Worm (Caenorhabditis elegans) whole organism, L3 larva: ENCODE results near the gene nex-2.

Source experiments
- ZK546.5 ChIP-seq: sonication (generic microtip); optimal IDR thresholded peaks from 2 replicates; lab custom pipeline; 2017; ENCODE audit warnings: missing biosample characterization, missing genetic modification characterization
- ama-1 ChIP-seq: fragments of 150-350 bp; optimal IDR thresholded peaks from 2 replicates; lab custom pipeline; 2018
- ceh-16 ChIP-seq: sonication (generic microtip); optimal IDR thresholded peaks from 2 replicates; lab custom pipeline; 2017; ENCODE audit warnings: missing biosample characterization, missing genetic modification characterization
- ceh-82 ChIP-seq: fragments of 150-350 bp; optimal IDR thresholded peaks from 2 replicates; lab custom pipeline; 2014; ENCODE audit warnings: missing biosample characterization, missing genetic modification characterization
- egl-27 ChIP-seq: sonication (generic microtip); optimal IDR thresholded peaks from 4 replicates; lab custom pipeline; 2017; ENCODE audit warnings: missing biosample characterization, missing genetic modification reagents, missing genetic modification characterization
- egl-5 ChIP-seq: fragments of 150-350 bp; optimal IDR thresholded peaks from 2 replicates; lab custom pipeline; 2017; ENCODE audit warnings: missing biosample characterization, missing genetic modification reagents, missing genetic modification characterization, inconsistent platforms
- elt-1 ChIP-seq: fragments of 150-350 bp; optimal IDR thresholded peaks from 2 replicates; lab custom pipeline; 2014; ENCODE audit warnings: missing biosample characterization, missing genetic modification characterization
- fkh-10 ChIP-seq: sonication (generic microtip); optimal IDR thresholded peaks from 2 replicates; lab custom pipeline; 2017; ENCODE audit warnings: missing biosample characterization, missing genetic modification reagents, missing genetic modification characterization
- fkh-2 ChIP-seq: fragments of 150-350 bp; optimal IDR thresholded peaks from 2 replicates; lab custom pipeline; 2014; ENCODE audit warnings: missing biosample characterization, missing genetic modification reagents, missing genetic modification characterization
- fos-1 ChIP-seq: fragments of 150-350 bp; optimal IDR thresholded peaks from 2 replicates; lab custom pipeline; 2014; ENCODE audit warnings: missing biosample characterization, missing genetic modification characterization
- hmg-11 ChIP-seq: sonication (generic microtip); optimal IDR thresholded peaks from 2 replicates; lab custom pipeline; 2016; ENCODE audit warnings: missing genetic modification characterization, missing compliant biosample characterization
- jun-1 ChIP-seq: fragments of 150-350 bp; optimal IDR thresholded peaks from 2 replicates; lab custom pipeline; 2014; ENCODE audit warnings: missing biosample characterization, missing genetic modification reagents, missing genetic modification characterization
- lin-15B ChIP-seq: fragments of 150-350 bp; optimal IDR thresholded peaks from 2 replicates; lab custom pipeline; 2014; ENCODE audit warnings: missing biosample characterization, missing genetic modification characterization
- lin-39 ChIP-seq: fragments of 150-350 bp; optimal IDR thresholded peaks from 2 replicates; lab custom pipeline; 2018; ENCODE audit warnings: missing biosample characterization, missing genetic modification reagents, missing genetic modification characterization
- lsy-12 ChIP-seq: sonication (generic microtip); optimal IDR thresholded peaks from 2 replicates; lab custom pipeline; 2016; ENCODE audit warnings: mild to moderate bottlenecking, missing genetic modification characterization, missing compliant biosample characterization
- mdl-1 ChIP-seq: fragments of 150-350 bp; optimal IDR thresholded peaks from 2 replicates; lab custom pipeline; 2014; ENCODE audit warnings: missing biosample characterization, missing genetic modification characterization
- mml-1 ChIP-seq: fragments of 150-350 bp; sonication (generic microtip); optimal IDR thresholded peaks from 3 replicates; lab custom pipeline; 2014; ENCODE audit warnings: missing biosample characterization, missing genetic modification characterization
- nfya-1 ChIP-seq: sonication (generic microtip); optimal IDR thresholded peaks from 2 replicates; lab custom pipeline; 2017; ENCODE audit warnings: missing genetic modification characterization, mild to moderate bottlenecking, missing compliant biosample characterization, antibody characterized with exemption, moderate library complexity; ENCODE audit not compliant: insufficient read depth
- nhr-11 ChIP-seq: fragments of 150-350 bp; optimal IDR thresholded peaks from 2 replicates; lab custom pipeline; 2014; ENCODE audit warnings: missing biosample characterization, missing genetic modification characterization
- nhr-237 ChIP-seq: fragments of 150-350 bp; optimal IDR thresholded peaks from 2 replicates; lab custom pipeline; 2014; ENCODE audit warnings: missing biosample characterization, missing genetic modification characterization
- nhr-25 ChIP-seq: sonication (generic microtip); optimal IDR thresholded peaks from 2 replicates; lab custom pipeline; 2017; ENCODE audit warnings: missing biosample characterization, missing genetic modification characterization
- nhr-28 ChIP-seq: fragments of 150-350 bp; optimal IDR thresholded peaks from 2 replicates; lab custom pipeline; 2014; ENCODE audit warnings: missing biosample characterization, missing genetic modification characterization
- nhr-43 ChIP-seq: sonication (generic microtip); optimal IDR thresholded peaks from 2 replicates; lab custom pipeline; 2016; ENCODE audit warnings: mild to moderate bottlenecking, missing genetic modification characterization, missing compliant biosample characterization; ENCODE audit not compliant: poor library complexity, severe bottlenecking
- nhr-67 ChIP-seq: fragments of 150-350 bp; optimal IDR thresholded peaks from 2 replicates; lab custom pipeline; 2014; ENCODE audit warnings: missing biosample characterization, missing genetic modification characterization
- nhr-77 ChIP-seq: fragments of 150-350 bp; optimal IDR thresholded peaks from 2 replicates; lab custom pipeline; 2014; ENCODE audit warnings: missing biosample characterization, missing genetic modification characterization
- pha-4 ChIP-seq: fragments of 150-350 bp; optimal IDR thresholded peaks from 2 replicates; lab custom pipeline; 2014; ENCODE audit warnings: missing biosample characterization, missing genetic modification reagents, missing genetic modification characterization
- sea-2 ChIP-seq: fragments of 150-350 bp; sonication (generic microtip); optimal IDR thresholded peaks from 4 replicates; lab custom pipeline; 2014; ENCODE audit warnings: missing biosample characterization, missing genetic modification reagents, missing genetic modification characterization
- skn-1 ChIP-seq: fragments of 150-350 bp; optimal IDR thresholded peaks from 2 replicates; lab custom pipeline; 2014; ENCODE audit warnings: missing biosample characterization, missing genetic modification characterization
- snpc-4 ChIP-seq: fragments of 150-350 bp; optimal IDR thresholded peaks from 2 replicates; lab custom pipeline; 2014; ENCODE audit warnings: missing biosample characterization, missing genetic modification characterization
- unc-39 ChIP-seq: sonication (generic microtip); optimal IDR thresholded peaks from 4 replicates; lab custom pipeline; 2017; ENCODE audit warnings: missing biosample characterization, missing genetic modification characterization
- unc-62 ChIP-seq: fragments of 150-350 bp; sonication (generic microtip); optimal IDR thresholded peaks from 4 replicates; lab custom pipeline; 2014; ENCODE audit warnings: missing biosample characterization, missing genetic modification reagents, missing genetic modification characterization
- zag-1 ChIP-seq: fragments of 150-350 bp; optimal IDR thresholded peaks from 2 replicates; lab custom pipeline; 2014; ENCODE audit warnings: missing biosample characterization, missing genetic modification characterization
- ztf-4 ChIP-seq: fragments of 150-350 bp; optimal IDR thresholded peaks from 2 replicates; lab custom pipeline; 2014; ENCODE audit warnings: missing biosample characterization, missing genetic modification characterization

The nex-2 gene

ce11 chrIII:10373845-10374244 lies 43.6 kb upstream of the nex-2 start:
- TF ChIP-seq lin-15B (tag; lab: Kevin White, UChicago) = no peak
- TF ChIP-seq fkh-2 (tag; lab: Kevin White, UChicago) = no peak
- TF ChIP-seq nhr-67 (tag; lab: Kevin White, UChicago) = no peak
- no peak for TF ChIP-seq egl-5 (tag; lab: Kevin White, UChicago)
- TF ChIP-seq mdl-1 = no peak
- TF ChIP-seq lsy-12 (tag; lab: Kevin White, UChicago) = no peak

- peak; percentile 8 for TF ChIP-seq hmg-11
- TF ChIP-seq nhr-25 = no peak
- TF ChIP-seq lin-39 (tag; lab: Kevin White, UChicago) = no peak
- no peak for TF ChIP-seq ceh-16 (tag; lab: Kevin White, UChicago)
- TF ChIP-seq nfya-1 (tag; lab: Kevin White, UChicago) = peak; percentile 31
- no peak for TF ChIP-seq nhr-237 (tag; lab: Kevin White, UChicago)
Observed at ce11 chrIII:10367355-10367909, 37.2 kb upstream of the nex-2 start.

- TF ChIP-seq jun-1 = no peak
- no peak for TF ChIP-seq sea-2
- no peak for TF ChIP-seq nhr-67 (tag; lab: Kevin White, UChicago)
- no peak for TF ChIP-seq nhr-77 (tag; lab: Kevin White, UChicago)
- no peak for TF ChIP-seq nfya-1 (tag; lab: Kevin White, UChicago)
- no peak for TF ChIP-seq egl-5 (tag; lab: Kevin White, UChicago)
- TF ChIP-seq unc-39 = no peak
- no peak for TF ChIP-seq ama-1 (lab: Kevin White, UChicago)
- no peak for TF ChIP-seq unc-62 (GFP tag; lab: Kevin White, UChicago)
- no peak for TF ChIP-seq nhr-43
- no peak for TF ChIP-seq ztf-4 (tag; lab: Kevin White, UChicago)
- no peak for TF ChIP-seq ZK546.5 (tag; lab: Kevin White, UChicago)
- TF ChIP-seq elt-1 (tag; lab: Kevin White, UChicago) = no peak
- TF ChIP-seq nhr-25 = no peak
- TF ChIP-seq fkh-2 (tag; lab: Kevin White, UChicago) = no peak
- no peak for TF ChIP-seq pha-4 (tag; lab: Kevin White, UChicago)
- no peak for TF ChIP-seq ceh-82 (tag; lab: Kevin White, UChicago)
- TF ChIP-seq nhr-28 = no peak
- no peak for TF ChIP-seq zag-1 (tag; lab: Kevin White, UChicago)
Observed at ce11 chrIII:10364656-10365055, 34.4 kb upstream of the nex-2 start, which contains the start of gene tbc-8. tbc-8 (plus strand) TSS chrIII:10364956.

- no peak for TF ChIP-seq nhr-77 (tag; lab: Kevin White, UChicago)
- TF ChIP-seq mml-1 (tag; lab: Kevin White, UChicago) = no peak
- no peak for TF ChIP-seq nhr-11 (tag; lab: Kevin White, UChicago)
- TF ChIP-seq nhr-67 (tag; lab: Kevin White, UChicago) = no peak
- no peak for TF ChIP-seq fos-1 (tag; lab: Kevin White, UChicago)
- no peak for TF ChIP-seq jun-1
- TF ChIP-seq nfya-1 (tag; lab: Kevin White, UChicago) = no peak
- no peak for TF ChIP-seq egl-27 (tag; lab: Kevin White, UChicago)
- no peak for TF ChIP-seq unc-62 (GFP tag; lab: Kevin White, UChicago)
- TF ChIP-seq sea-2 = no peak
- TF ChIP-seq fkh-10 (GFP tag; lab: Kevin White, UChicago) = no peak
- TF ChIP-seq nhr-43 = no peak
- TF ChIP-seq, all 47 proteins: peak for 0
Observed at ce11 chrIII:10362920-10363319, 32.7 kb upstream of the nex-2 start.

ce11 chrIII:10361456-10361855 lies 31.2 kb upstream of the nex-2 start:
- TF ChIP-seq ceh-16 (tag; lab: Kevin White, UChicago) = no peak
- no peak for TF ChIP-seq nhr-67 (tag; lab: Kevin White, UChicago)
- TF ChIP-seq snpc-4 (tag; lab: Kevin White, UChicago) = no peak
- TF ChIP-seq skn-1 (tag; lab: Kevin White, UChicago) = no peak
- no peak for TF ChIP-seq nhr-43
- TF ChIP-seq lin-15B (tag; lab: Kevin White, UChicago) = no peak
- TF ChIP-seq ama-1 (lab: Kevin White, UChicago) = no peak
